Worm (Caenorhabditis elegans): Measurements from ENCODE around the gene ergi-3.

ce11 chrX:15593366-15593765 lies 23.2 kb downstream of the ergi-3 start:
- no peak for TF ChIP-seq C16A3.4 (tag; optimal IDR thresholded peaks at IDR 0.05)
- TF ChIP-seq zag-1 (tag; optimal IDR thresholded peaks at IDR 0.05): no peak
- no peak for TF ChIP-seq ama-1 (optimal IDR thresholded peaks at IDR 0.05)
- TF ChIP-seq elt-3 (tag; optimal IDR thresholded peaks at IDR 0.05): no peak
- no peak for TF ChIP-seq ztf-11 (tag; optimal IDR thresholded peaks at IDR 0.05)
- TF ChIP-seq swsn-7 (tag; optimal IDR thresholded peaks at IDR 0.05): no peak
- TF ChIP-seq lin-39 (tag; optimal IDR thresholded peaks at IDR 0.05): no peak
